Worm (Caenorhabditis elegans) whole organism, mixed stage, embryonic: ENCODE results near the gene plpp-1.3.

Experiments
- bed-3 ChIP-seq: fragments of 200-800 bp; sonication (Bioruptor generic); optimal IDR thresholded peaks from 3 replicates; lab custom pipeline; 2018; ENCODE audit warnings: mild to moderate bottlenecking, missing genetic modification characterization, moderate library complexity, missing compliant biosample characterization
- ceh-39 ChIP-seq: fragments of 150-350 bp; optimal IDR thresholded peaks from 2 replicates; lab custom pipeline; 2014; ENCODE audit warnings: missing biosample characterization, missing genetic modification characterization
- ceh-83 ChIP-seq: fragments of 200-800 bp; sonication (Bioruptor generic); optimal IDR thresholded peaks from 2 replicates; lab custom pipeline; 2018; ENCODE audit warnings: mild to moderate bottlenecking, missing genetic modification characterization, missing compliant biosample characterization
- ces-1 ChIP-seq: fragments of 150-350 bp; optimal IDR thresholded peaks from 2 replicates; lab custom pipeline; 2014; ENCODE audit warnings: missing biosample characterization, missing genetic modification reagents, missing genetic modification characterization
- cnd-1 ChIP-seq: fragments of 200-800 bp; sonication (Bioruptor generic); optimal IDR thresholded peaks from 2 replicates; lab custom pipeline; 2018; ENCODE audit warnings: mild to moderate bottlenecking, missing genetic modification characterization, missing compliant biosample characterization
- drap-1 ChIP-seq: fragments of 200-800 bp; sonication (Bioruptor generic); optimal IDR thresholded peaks from 3 replicates; lab custom pipeline; 2018; ENCODE audit warnings: mild to moderate bottlenecking, missing genetic modification characterization, missing compliant biosample characterization
- elt-1 ChIP-seq: sonication (generic microtip); optimal IDR thresholded peaks from 2 replicates; lab custom pipeline; 2017; ENCODE audit warnings: missing genetic modification characterization, mild to moderate bottlenecking, missing compliant biosample characterization, antibody characterized with exemption, moderate library complexity, borderline replicate concordance; ENCODE audit not compliant: insufficient read depth
- elt-3 ChIP-seq: fragments of 150-350 bp; optimal IDR thresholded peaks from 2 replicates; lab custom pipeline; 2014; ENCODE audit warnings: missing biosample characterization, missing genetic modification characterization
- flh-1 ChIP-seq: fragments of 200-800 bp; sonication (Bioruptor generic); optimal IDR thresholded peaks from 2 replicates; lab custom pipeline; 2018; ENCODE audit warnings: mild to moderate bottlenecking, missing genetic modification characterization, moderate library complexity, missing compliant biosample characterization
- ham-2 ChIP-seq: fragments of 200-800 bp; sonication (Bioruptor generic); optimal IDR thresholded peaks from 2 replicates; lab custom pipeline; 2018; ENCODE audit warnings: mild to moderate bottlenecking, missing genetic modification characterization, missing compliant biosample characterization
- hlh-1 ChIP-seq: fragments of 150-350 bp; optimal IDR thresholded peaks from 2 replicates; lab custom pipeline; 2014; ENCODE audit warnings: missing biosample characterization, missing genetic modification reagents, missing genetic modification characterization
- lin-13 ChIP-seq: fragments of 150-350 bp; optimal IDR thresholded peaks from 2 replicates; lab custom pipeline; 2014; ENCODE audit warnings: missing biosample characterization, missing genetic modification characterization
- lsy-2 ChIP-seq: fragments of 150-350 bp; optimal IDR thresholded peaks from 2 replicates; lab custom pipeline; 2014; ENCODE audit warnings: missing biosample characterization, missing genetic modification characterization
- mab-5 ChIP-seq: fragments of 150-350 bp; optimal IDR thresholded peaks from 2 replicates; lab custom pipeline; 2014; ENCODE audit warnings: missing biosample characterization, missing genetic modification characterization
- mep-1 ChIP-seq: fragments of 150-350 bp; optimal IDR thresholded peaks from 2 replicates; lab custom pipeline; 2017; ENCODE audit warnings: missing biosample characterization, missing genetic modification reagents, missing genetic modification characterization, inconsistent platforms
- mls-2 ChIP-seq: sonication (generic microtip); optimal IDR thresholded peaks from 2 replicates; lab custom pipeline; 2016; ENCODE audit warnings: mild to moderate bottlenecking, missing genetic modification characterization, moderate library complexity, missing compliant biosample characterization
- nhr-12 ChIP-seq: fragments of 150-350 bp; optimal IDR thresholded peaks from 2 replicates; lab custom pipeline; 2014; ENCODE audit warnings: missing biosample characterization, missing genetic modification characterization
- nhr-2 ChIP-seq: fragments of 150-350 bp; optimal IDR thresholded peaks from 2 replicates; lab custom pipeline; 2014; ENCODE audit warnings: missing biosample characterization, missing genetic modification characterization
- sem-2 ChIP-seq: fragments of 200-800 bp; sonication (Bioruptor generic); optimal IDR thresholded peaks from 2 replicates; lab custom pipeline; 2018; ENCODE audit warnings: mild to moderate bottlenecking, missing genetic modification characterization, missing compliant biosample characterization
- snpc-4 ChIP-seq: fragments of 150-350 bp; optimal IDR thresholded peaks from 2 replicates; lab custom pipeline; 2014; ENCODE audit warnings: missing biosample characterization, missing genetic modification characterization
- sptf-1 ChIP-seq: sonication (generic microtip); optimal IDR thresholded peaks from 2 replicates; lab custom pipeline; 2017; ENCODE audit warnings: mild to moderate bottlenecking, missing genetic modification characterization, moderate library complexity, missing compliant biosample characterization
- tbx-8 ChIP-seq: fragments of 200-800 bp; sonication (Bioruptor generic); optimal IDR thresholded peaks from 2 replicates; lab custom pipeline; 2018; ENCODE audit warnings: mild to moderate bottlenecking, missing genetic modification characterization, moderate library complexity, missing compliant biosample characterization
- unc-120 ChIP-seq: sonication (generic microtip); optimal IDR thresholded peaks from 2 replicates; lab custom pipeline; 2017; ENCODE audit warnings: missing genetic modification characterization, missing compliant biosample characterization; ENCODE audit not compliant: poor library complexity, severe bottlenecking
- unc-39 ChIP-seq: fragments of 150-350 bp; optimal IDR thresholded peaks from 2 replicates; lab custom pipeline; 2014; ENCODE audit warnings: missing biosample characterization, missing genetic modification characterization
- zip-8 ChIP-seq: fragments of 150-350 bp; optimal IDR thresholded peaks from 2 replicates; lab custom pipeline; 2014; ENCODE audit warnings: missing biosample characterization, missing genetic modification characterization
- ztf-11 ChIP-seq: fragments of 150-350 bp; optimal IDR thresholded peaks from 2 replicates; lab custom pipeline; 2014; ENCODE audit warnings: missing biosample characterization, missing genetic modification characterization

Gene plpp-1.3

ce11 chrX:10666871-10667270 is 28.2 kb upstream of the plpp-1.3 start:
- TF ChIP-seq drap-1 (GFP tag; lab: Kevin White, UChicago) (no peak), mep-1 (tag; lab: Kevin White, UChicago) (no peak)

- TF ChIP-seq ceh-39 (no peak), sem-2 (GFP tag; lab: Kevin White, UChicago) (no peak), drap-1 (GFP tag; lab: Kevin White, UChicago) (no peak), zip-8 (peak; percentile 55), ceh-83 (GFP tag; lab: Kevin White, UChicago) (no peak), ztf-11 (tag; lab: Kevin White, UChicago) (no peak)
Observed at ce11 chrX:10667424-10668291, 27.5 kb upstream of the plpp-1.3 start.

ce11 chrX:10670198-10670597 is 24.9 kb upstream of the plpp-1.3 start:
- no peak for TF ChIP-seq mls-2 (tag; lab: Kevin White, UChicago)
- no peak for TF ChIP-seq mep-1 (tag; lab: Kevin White, UChicago)
- TF ChIP-seq nhr-2 (tag; lab: Kevin White, UChicago) = no peak
- TF ChIP-seq, all 35 proteins: peak for 0

ce11 chrX:10674199-10674598 is 20.9 kb upstream of the plpp-1.3 start, which contains the start of gene F13E6.2:
TSS of gene F13E6.2 (minus strand) at chrX:10674299.
- TF ChIP-seq sptf-1 (tag; lab: Kevin White, UChicago) (no peak), flh-1 (GFP tag; lab: Kevin White, UChicago) (no peak), bed-3 (no peak), ham-2 (GFP tag; lab: Kevin White, UChicago) (no peak), unc-39 (tag; lab: Kevin White, UChicago) (no peak), ceh-39 (no peak), ces-1 (GFP tag; lab: Kevin White, UChicago) (no peak)

- TF ChIP-seq mls-2 (tag; lab: Kevin White, UChicago) = no peak
- no peak for TF ChIP-seq sem-2 (GFP tag; lab: Kevin White, UChicago)
- TF ChIP-seq elt-1 (tag; lab: Kevin White, UChicago) = no peak
- TF ChIP-seq elt-3 (tag; lab: Kevin White, UChicago) = no peak
Observed at ce11 chrX:10675376-10675775, 19.7 kb upstream of the plpp-1.3 start.

ce11 chrX:10675952-10676351 is 19.2 kb upstream of the plpp-1.3 start:
- TF ChIP-seq drap-1 (GFP tag; lab: Kevin White, UChicago) (no peak), lin-13 (tag; lab: Kevin White, UChicago) (no peak), snpc-4 (tag; lab: Kevin White, UChicago) (no peak), mep-1 (tag; lab: Kevin White, UChicago) (no peak), ceh-39 (no peak), mab-5 (tag; lab: Kevin White, UChicago) (no peak), ceh-83 (GFP tag; lab: Kevin White, UChicago) (no peak), hlh-1 (no peak), nhr-12 (tag; lab: Kevin White, UChicago) (no peak), unc-39 (tag; lab: Kevin White, UChicago) (no peak), lsy-2 (tag; lab: Kevin White, UChicago) (no peak), cnd-1 (no peak), tbx-8 (no peak), elt-1 (tag; lab: Kevin White, UChicago) (no peak), zip-8 (no peak), ham-2 (GFP tag; lab: Kevin White, UChicago) (no peak), unc-120 (tag; lab: Kevin White, UChicago) (no peak), ztf-11 (tag; lab: Kevin White, UChicago) (no peak), bed-3 (no peak), flh-1 (GFP tag; lab: Kevin White, UChicago) (no peak)
- TF ChIP-seq, all 35 proteins: peak for 0
